Worm (Caenorhabditis elegans) whole organism, L4 larva: ENCODE measurements around the gene Y49G5A.1.

Source experiments
- D1046.2 ChIP-seq: fragments of 200-800 bp; sonication (Bioruptor generic); IDR thresholded peaks from 2 replicates; pipeline ENCODE4 v1.3.6; 2022; ENCODE audit warnings: missing genetic modification characterization, missing compliant biosample characterization
- R02D3.7 ChIP-seq: fragments of 150-350 bp; sonication (generic microtip); optimal IDR thresholded peaks from 3 replicates; lab custom pipeline; 2014; ENCODE audit warnings: missing biosample characterization, missing genetic modification characterization
- T26A8.4 ChIP-seq: fragments of 200-800 bp; sonication (Bioruptor generic); IDR thresholded peaks from 2 replicates; pipeline ENCODE4 v1.3.6; 2022; ENCODE audit warnings: missing genetic modification characterization, missing compliant biosample characterization
- Y48G9A.11 ChIP-seq: fragments of 200-800 bp; sonication (Bioruptor generic); IDR thresholded peaks from 2 replicates; pipeline ENCODE4 v1.3.6; 2022; ENCODE audit warnings: missing genetic modification reagents, missing genetic modification characterization, missing compliant biosample characterization
- aha-1 ChIP-seq: fragments of 150-350 bp; peaks from one replicate; lab custom pipeline; 2014; ENCODE audit warnings: missing biosample characterization, missing genetic modification characterization
- aly-2 ChIP-seq: sonication (generic microtip); optimal IDR thresholded peaks from 2 replicates; lab custom pipeline; 2018; ENCODE audit warnings: missing biosample characterization, missing genetic modification characterization
- arid-1 ChIP-seq: fragments of 200-800 bp; sonication (Bioruptor generic); conservative IDR thresholded peaks from 2 replicates; pipeline ENCODE4 v1.3.6; 2022; ENCODE audit warnings: missing genetic modification reagents, missing genetic modification characterization, missing compliant biosample characterization
- ceh-20 ChIP-seq: fragments of 200-800 bp; sonication (Bioruptor generic); IDR thresholded peaks from 2 replicates; pipeline ENCODE4 v1.3.6; 2022; ENCODE audit warnings: missing genetic modification reagents, missing genetic modification characterization, missing compliant biosample characterization
- ceh-28 ChIP-seq: fragments of 150-350 bp; optimal IDR thresholded peaks from 2 replicates; lab custom pipeline; 2014; ENCODE audit warnings: missing biosample characterization, missing genetic modification reagents, missing genetic modification characterization
- ceh-62 ChIP-seq: sonication (generic microtip); optimal IDR thresholded peaks from 2 replicates; lab custom pipeline; 2017; ENCODE audit warnings: missing biosample characterization, missing genetic modification characterization
- ceh-82 ChIP-seq: sonication (generic microtip); optimal IDR thresholded peaks from 2 replicates; lab custom pipeline; 2017; ENCODE audit warnings: missing biosample characterization, missing genetic modification characterization
- dmd-6 ChIP-seq: fragments of 200-800 bp; sonication (Bioruptor generic); IDR thresholded peaks from 2 replicates; pipeline ENCODE4 v1.3.6; 2022; ENCODE audit warnings: missing genetic modification reagents, missing genetic modification characterization, missing compliant biosample characterization
- dmd-9 ChIP-seq: fragments of 200-800 bp; sonication (Bioruptor generic); IDR thresholded peaks from 2 replicates; pipeline ENCODE4 v1.3.6; 2022; ENCODE audit warnings: missing genetic modification reagents, missing genetic modification characterization, missing compliant biosample characterization
- dpl-1 ChIP-seq: fragments of 150-350 bp; optimal IDR thresholded peaks from 2 replicates; lab custom pipeline; 2014; ENCODE audit warnings: missing biosample characterization, missing genetic modification reagents, missing genetic modification characterization
- dve-1 ChIP-seq: sonication (generic microtip); optimal IDR thresholded peaks from 2 replicates; lab custom pipeline; 2017; ENCODE audit warnings: antibody characterized with exemption, mild to moderate bottlenecking, missing genetic modification characterization, missing compliant biosample characterization; ENCODE audit not compliant: insufficient read depth
- egl-43 ChIP-seq: fragments of 200-800 bp; sonication (Bioruptor generic); IDR thresholded peaks from 2 replicates; pipeline ENCODE4 v1.3.6; 2022; ENCODE audit warnings: missing genetic modification reagents, missing genetic modification characterization, missing compliant biosample characterization
- fos-1 ChIP-seq: fragments of 150-350 bp; optimal IDR thresholded peaks from 2 replicates; lab custom pipeline; 2014; ENCODE audit warnings: missing biosample characterization, missing genetic modification characterization
- gei-8 ChIP-seq: fragments of 200-800 bp; sonication (Bioruptor generic); optimal IDR thresholded peaks from 2 replicates; lab custom pipeline; 2018; ENCODE audit warnings: mild to moderate bottlenecking, missing genetic modification characterization, missing compliant biosample characterization
- hif-1 ChIP-seq, 2 experiments: sonication (generic microtip); optimal IDR thresholded peaks; 2 replicates each; lab custom pipeline; 2016 to 2017; ENCODE audit warnings: missing compliant biosample characterization in 2 of 2, missing genetic modification characterization in 2 of 2, missing genetic modification reagents in 2 of 2, missing genotype in 2 of 2, mild to moderate bottlenecking in 1 of 2
- hlh-11 ChIP-seq: fragments of 200-800 bp; sonication (Bioruptor generic); optimal IDR thresholded peaks from 2 replicates; lab custom pipeline; 2018; ENCODE audit warnings: mild to moderate bottlenecking, missing genetic modification characterization, missing compliant biosample characterization
- jun-1 ChIP-seq: fragments of 150-350 bp; optimal IDR thresholded peaks from 2 replicates; lab custom pipeline; 2014; ENCODE audit warnings: missing biosample characterization, missing genetic modification reagents, missing genetic modification characterization
- lin-1 ChIP-seq: fragments of 200-800 bp; sonication (Bioruptor generic); IDR thresholded peaks from 2 replicates; pipeline ENCODE4 v1.3.6; 2022; ENCODE audit warnings: missing genetic modification reagents, missing genetic modification characterization, missing compliant biosample characterization
- lin-38 ChIP-seq: fragments of 200-800 bp; sonication (Bioruptor generic); IDR thresholded peaks from 2 replicates; pipeline ENCODE4 v1.3.6; 2022; ENCODE audit warnings: missing genetic modification reagents, missing genetic modification characterization, missing compliant biosample characterization
- madf-5 ChIP-seq, 2 experiments: fragments of 200-800 bp; sonication (Bioruptor generic); IDR thresholded peaks; 2 replicates each; pipeline ENCODE4 v1.3.6; 2022; ENCODE audit warnings: missing compliant biosample characterization in 2 of 2, missing genetic modification characterization in 2 of 2
- madf-9 ChIP-seq: fragments of 200-800 bp; sonication (Bioruptor generic); conservative IDR thresholded peaks from 2 replicates; pipeline ENCODE4 v1.3.6; 2022; ENCODE audit warnings: missing genetic modification reagents, missing genetic modification characterization, missing compliant biosample characterization
- mdl-1 ChIP-seq, 2 experiments: fragments of 150-350 bp in 1 of 2; sonication (generic microtip) in 1 of 2; optimal IDR thresholded peaks; 2 replicates each; lab custom pipeline; 2014 to 2017; ENCODE audit warnings: missing biosample characterization in 2 of 2, missing genetic modification characterization in 2 of 2
- mep-1 ChIP-seq: fragments of 150-350 bp; sonication (generic microtip); optimal IDR thresholded peaks from 3 replicates; lab custom pipeline; 2014; ENCODE audit warnings: missing biosample characterization, missing genetic modification characterization
- mes-2 ChIP-seq: sonication (generic microtip); optimal IDR thresholded peaks from 2 replicates; lab custom pipeline; 2016; ENCODE audit warnings: missing genotype, mild to moderate bottlenecking, missing genetic modification characterization, missing compliant biosample characterization; ENCODE audit not compliant: poor library complexity, severe bottlenecking
- mxl-2 ChIP-seq: fragments of 200-800 bp; sonication (Bioruptor generic); conservative IDR thresholded peaks from 2 replicates; pipeline ENCODE4 v1.3.6; 2022; ENCODE audit warnings: missing genetic modification reagents, missing genetic modification characterization, missing compliant biosample characterization
- mxl-3 ChIP-seq: fragments of 200-800 bp; sonication (Bioruptor generic); optimal IDR thresholded peaks from 2 replicates; lab custom pipeline; 2018; ENCODE audit warnings: mild to moderate bottlenecking, missing genetic modification characterization, missing compliant biosample characterization
- nhr-10 ChIP-seq: fragments of 150-350 bp; optimal IDR thresholded peaks from 2 replicates; lab custom pipeline; 2014; ENCODE audit warnings: missing biosample characterization, missing genetic modification characterization
- nhr-237 ChIP-seq: sonication (generic microtip); optimal IDR thresholded peaks from 2 replicates; lab custom pipeline; 2017; ENCODE audit warnings: missing biosample characterization, missing genetic modification characterization
- nhr-28 ChIP-seq: fragments of 150-350 bp; optimal IDR thresholded peaks from 2 replicates; lab custom pipeline; 2014; ENCODE audit warnings: missing biosample characterization, missing genetic modification characterization
- nhr-41 ChIP-seq: fragments of 200-800 bp; sonication (Bioruptor generic); IDR thresholded peaks from 2 replicates; pipeline ENCODE4 v1.3.6; 2022; ENCODE audit warnings: missing genetic modification reagents, missing genetic modification characterization, missing compliant biosample characterization
- nhr-42 ChIP-seq: fragments of 200-800 bp; sonication (Bioruptor generic); IDR thresholded peaks from 2 replicates; pipeline ENCODE4 v1.3.6; 2022; ENCODE audit warnings: missing genetic modification characterization, missing compliant biosample characterization
- nhr-48 ChIP-seq: sonication (generic microtip); optimal IDR thresholded peaks from 2 replicates; lab custom pipeline; 2016; ENCODE audit warnings: mild to moderate bottlenecking, missing genetic modification characterization, missing compliant biosample characterization
- nhr-6 ChIP-seq: fragments of 150-350 bp; optimal IDR thresholded peaks from 2 replicates; lab custom pipeline; 2014; ENCODE audit warnings: missing biosample characterization, missing genetic modification characterization
- nhr-77 ChIP-seq: fragments of 150-350 bp; optimal IDR thresholded peaks from 2 replicates; lab custom pipeline; 2014; ENCODE audit warnings: missing biosample characterization, missing genetic modification characterization
- pha-4 ChIP-seq, 2 experiments: fragments of 150-350 bp in 1 of 2; fragments of 200-800 bp in 1 of 2; sonication (Bioruptor generic) in 1 of 2; IDR thresholded peaks in 1 of 2; optimal IDR thresholded peaks in 1 of 2; 2 replicates each; pipeline versions ENCODE4 v1.3.6 to Lab custom; 2014 to 2022; ENCODE audit warnings: missing genetic modification characterization in 2 of 2, missing genetic modification reagents in 2 of 2, missing biosample characterization in 1 of 2, missing compliant biosample characterization in 1 of 2
- php-3 ChIP-seq: fragments of 200-800 bp; sonication (Bioruptor generic); IDR thresholded peaks from 2 replicates; pipeline ENCODE4 v1.3.6; 2022; ENCODE audit warnings: missing genetic modification reagents, missing genetic modification characterization, missing compliant biosample characterization
- rbr-2 ChIP-seq: sonication (generic microtip); optimal IDR thresholded peaks from 2 replicates; lab custom pipeline; 2016; ENCODE audit warnings: missing genotype, missing genetic modification characterization, missing compliant biosample characterization
- saeg-2 ChIP-seq: fragments of 200-800 bp; sonication (Bioruptor generic); IDR thresholded peaks from 2 replicates; pipeline ENCODE4 v1.3.6; 2022; ENCODE audit warnings: missing genetic modification reagents, missing genetic modification characterization, missing compliant biosample characterization
- sdz-12 ChIP-seq: fragments of 200-800 bp; sonication (Bioruptor generic); optimal IDR thresholded peaks from 2 replicates; lab custom pipeline; 2018; ENCODE audit warnings: mild to moderate bottlenecking, missing genetic modification characterization, missing compliant biosample characterization
- set-16 ChIP-seq: fragments of 200-800 bp; sonication (Bioruptor generic); IDR thresholded peaks from 2 replicates; pipeline ENCODE4 v1.3.6; 2022; ENCODE audit warnings: missing genetic modification reagents, missing genetic modification characterization, missing compliant biosample characterization
- unc-130 ChIP-seq: sonication (generic microtip); optimal IDR thresholded peaks from 2 replicates; lab custom pipeline; 2016; ENCODE audit warnings: missing genetic modification reagents, missing genetic modification characterization, missing compliant biosample characterization
- unc-62 ChIP-seq, 3 experiments: fragments of 150-350 bp in 1 of 3; sonication (generic microtip); optimal IDR thresholded peaks in 2 of 3; peaks in 1 of 3; 1 replicate in 1 of 3; 2 replicates in 2 of 3; lab custom pipeline; 2014 to 2017; ENCODE audit warnings: missing biosample characterization in 3 of 3, missing genetic modification characterization in 3 of 3, missing genetic modification reagents in 3 of 3, missing genotype in 1 of 3
- vab-7 ChIP-seq: fragments of 200-800 bp; sonication (Bioruptor generic); IDR thresholded peaks from 2 replicates; pipeline ENCODE4 v1.3.6; 2022; ENCODE audit warnings: missing genetic modification reagents, missing genetic modification characterization, missing compliant biosample characterization
- zfp-3 ChIP-seq: fragments of 200-800 bp; sonication (Bioruptor generic); conservative IDR thresholded peaks from 2 replicates; pipeline ENCODE4 v1.3.6; 2022; ENCODE audit warnings: missing genetic modification reagents, missing genetic modification characterization, missing compliant biosample characterization
- zip-11 ChIP-seq: fragments of 200-800 bp; sonication (Bioruptor generic); IDR thresholded peaks from 2 replicates; pipeline ENCODE4 v1.3.6; 2022; ENCODE audit warnings: missing genetic modification characterization, missing compliant biosample characterization
- ztf-7 ChIP-seq: fragments of 150-350 bp; optimal IDR thresholded peaks from 2 replicates; lab custom pipeline; 2014; ENCODE audit warnings: missing biosample characterization, missing genetic modification characterization

Gene Y49G5A.1

ce11 chrV:5271487-5271886 lies 15.7 kb downstream of the Y49G5A.1 start (continued):
- no peak for TF ChIP-seq madf-9 (GFP tag; lab: Robert Waterston, UW)
- TF ChIP-seq php-3 (GFP tag; lab: Robert Waterston, UW): peak; percentile 40; the same call in 1 of the 2 replicates
- peak; percentile 31 for TF ChIP-seq mes-2 (tag; lab: Kevin White, UChicago)
- peak; percentile 93 for TF ChIP-seq lin-1
- peak; percentile 82 for TF ChIP-seq gei-8 (GFP tag; lab: Kevin White, UChicago)
- 0 out of 2 replicates have a peak, but pooled peaks have one; percentile 20 for TF ChIP-seq ceh-20 (GFP tag; lab: Robert Waterston, UW)
- TF ChIP-seq nhr-42 (GFP tag; lab: Robert Waterston, UW): peak; percentile 57; the same call in 1 of the 2 replicates
- no peak for TF ChIP-seq madf-5 (GFP tag; IDR thresholded peaks at IDR 0.05; lab: Robert Waterston, UW)
- peak; percentile 89 for TF ChIP-seq nhr-77 (tag; lab: Kevin White, UChicago)
- no peak for TF ChIP-seq Y48G9A.11 (GFP tag; lab: Robert Waterston, UW)
- peak; percentile 97 for TF ChIP-seq mxl-2 (GFP tag; lab: Robert Waterston, UW)
- peak; percentile 50; the same call in 1 of the 2 replicates for TF ChIP-seq arid-1 (GFP tag; lab: Robert Waterston, UW)
- no peak for TF ChIP-seq nhr-237 (tag; lab: Kevin White, UChicago)
- TF ChIP-seq dpl-1: peak; percentile 14
- peak; percentile 95 for TF ChIP-seq saeg-2 (GFP tag; lab: Robert Waterston, UW)
- TF ChIP-seq mxl-3: peak; percentile 92
- TF ChIP-seq egl-43 (GFP tag; lab: Robert Waterston, UW): no peak
- TF ChIP-seq mdl-1 (tag; optimal IDR thresholded peaks at IDR 0.05; lab: Kevin White, UChicago): peak; percentile 74 to 89
- TF ChIP-seq unc-130 (GFP tag; lab: Kevin White, UChicago): no peak
- no peak for TF ChIP-seq R02D3.7
- no peak for TF ChIP-seq vab-7
- peak; percentile 70 for TF ChIP-seq set-16
- no peak for TF ChIP-seq ztf-7
- peak; percentile 13 to 82 for TF ChIP-seq hif-1 (tag; optimal IDR thresholded peaks at IDR 0.05; lab: Kevin White, UChicago)
- peak; percentile 21 for TF ChIP-seq rbr-2
- peak; percentile 80 for TF ChIP-seq D1046.2
- TF ChIP-seq dmd-6: peak; percentile 99
- TF ChIP-seq nhr-10 (tag; lab: Kevin White, UChicago): peak; percentile 28
- peak; percentile 41; the same call in 1 of the 2 replicates for TF ChIP-seq T26A8.4 (GFP tag; lab: Robert Waterston, UW)
- peak; percentile 98 for TF ChIP-seq hlh-11 (tag; lab: Kevin White, UChicago)
- TF ChIP-seq nhr-41 (GFP tag; lab: Robert Waterston, UW): 0 out of 2 replicates have a peak, but pooled peaks have one; percentile 20
- peak; percentile 54 for TF ChIP-seq mep-1

ce11 chrV:5269024-5269535 lies 18.1 kb downstream of the Y49G5A.1 start, which contains the start of gene penr-1:
Gene penr-1, plus strand, starts transcription at chrV:5269485.
- TF ChIP-seq unc-130 (GFP tag; lab: Kevin White, UChicago) (peak; percentile 7), sdz-12 (GFP tag; lab: Kevin White, UChicago) (no peak), aha-1 (tag; lab: Kevin White, UChicago) (peak; percentile 85), ceh-28 (no peak), pha-4 (GFP tag; IDR thresholded peaks at IDR 0.05; lab: Robert Waterston, UW) (no peak), pha-4 (tag; optimal IDR thresholded peaks at IDR 0.05; lab: Kevin White, UChicago) (peak; percentile 17), ceh-62 (tag; lab: Kevin White, UChicago) (no peak), nhr-48 (tag; lab: Kevin White, UChicago) (peak; percentile 47), zfp-3 (GFP tag; lab: Robert Waterston, UW) (no peak), nhr-28 (tag; lab: Kevin White, UChicago) (peak; percentile 36), dve-1 (no peak), aly-2 (tag; lab: Kevin White, UChicago) (no peak), jun-1 (tag; lab: Kevin White, UChicago) (no peak), dmd-9 (GFP tag; lab: Robert Waterston, UW) (no peak), unc-62 (GFP tag; optimal IDR thresholded peaks at IDR 0.05 in 1 of 2; lab: Kevin White, UChicago) (no peak), unc-62 (tag; optimal IDR thresholded peaks at IDR 0.05; lab: Kevin White, UChicago) (no peak), lin-38 (GFP tag; lab: Robert Waterston, UW) (peak; percentile 92), madf-9 (GFP tag; lab: Robert Waterston, UW) (no peak), nhr-6 (tag; lab: Kevin White, UChicago) (peak; percentile 1), zip-11 (GFP tag; lab: Robert Waterston, UW) (no peak), fos-1 (tag; lab: Kevin White, UChicago) (no peak), ceh-82 (tag; lab: Kevin White, UChicago) (no peak), dpl-1 (peak; percentile 89), rbr-2 (peak; percentile 53)
